Worm (Caenorhabditis elegans): ENCODE data around the gene alh-12.
A peak's percentile ranks its signal among the peaks of the same experiment; 100 is the strongest.

The alh-12 gene

ce11 chrIII:7490061-7490460 lies 36.2 kb downstream of the alh-12 start:
- TF ChIP-seq mep-1 (tag; optimal IDR thresholded peaks at IDR 0.05) (no peak), unc-62 (GFP tag; optimal IDR thresholded peaks at IDR 0.05 in 1 of 2) (no peak), unc-62 (tag; optimal IDR thresholded peaks at IDR 0.05) (no peak), lin-15B (tag; optimal IDR thresholded peaks at IDR 0.05) (no peak), fos-1 (tag; optimal IDR thresholded peaks at IDR 0.05) (no peak), egl-43 (GFP tag; IDR thresholded peaks at IDR 0.05) (no peak), nhr-10 (tag; optimal IDR thresholded peaks at IDR 0.05) (no peak), ztf-11 (tag; optimal IDR thresholded peaks at IDR 0.05) (no peak), lin-38 (GFP tag; IDR thresholded peaks at IDR 0.05) (no peak), vab-7 (GFP tag; IDR thresholded peaks at IDR 0.05) (no peak), zag-1 (tag; optimal IDR thresholded peaks at IDR 0.05) (no peak), daf-16 (GFP tag; optimal IDR thresholded peaks at IDR 0.05) (no peak), daf-16 (tag; optimal IDR thresholded peaks at IDR 0.05) (no peak), skn-1 (tag; optimal IDR thresholded peaks at IDR 0.05) (no peak), nhr-41 (GFP tag; IDR thresholded peaks at IDR 0.05) (no peak), zfp-3 (GFP tag; conservative IDR thresholded peaks at IDR 0.05) (no peak), saeg-2 (GFP tag; IDR thresholded peaks at IDR 0.05) (no peak), dmd-9 (GFP tag; IDR thresholded peaks at IDR 0.05) (no peak), spr-3 (GFP tag; optimal IDR thresholded peaks at IDR 0.05) (no peak), ceh-62 (tag; optimal IDR thresholded peaks at IDR 0.05) (no peak)

- TF ChIP-seq rbr-2 (tag; optimal IDR thresholded peaks at IDR 0.05) = no peak
- TF ChIP-seq spr-1 (tag; optimal IDR thresholded peaks at IDR 0.05) = no peak
- no peak for TF ChIP-seq mes-2 (tag; optimal IDR thresholded peaks at IDR 0.05; ENCODE audit: poor library complexity, severe bottlenecking)
- TF ChIP-seq hmg-1.1 (GFP tag; IDR thresholded peaks at IDR 0.05) = no peak
- TF ChIP-seq daf-19 (GFP tag; conservative IDR thresholded peaks at IDR 0.05) = no peak
- peak; percentile 35 for TF ChIP-seq mxl-3 (GFP tag; optimal IDR thresholded peaks at IDR 0.05)
- no peak for TF ChIP-seq lim-7 (GFP tag; IDR thresholded peaks at IDR 0.05)
- TF ChIP-seq lir-3 (tag; optimal IDR thresholded peaks at IDR 0.05) = no peak
- no peak for TF ChIP-seq ceh-44 (GFP tag; IDR thresholded peaks at IDR 0.05)
- no peak for TF ChIP-seq vab-7 (GFP tag; IDR thresholded peaks at IDR 0.05)
- TF ChIP-seq sdz-12 (GFP tag; optimal IDR thresholded peaks at IDR 0.05) = no peak
- peak; percentile 22 for TF ChIP-seq hlh-11 (tag; optimal IDR thresholded peaks at IDR 0.05)
- TF ChIP-seq nhr-28 (tag; optimal IDR thresholded peaks at IDR 0.05) = peak; percentile 0
- no peak for TF ChIP-seq mxl-2 (GFP tag; conservative IDR thresholded peaks at IDR 0.05)
- TF ChIP-seq mdt-29 (GFP tag; IDR thresholded peaks at IDR 0.05) = no peak
- TF ChIP-seq unc-39 (tag; optimal IDR thresholded peaks at IDR 0.05) = no peak
- no peak for TF ChIP-seq mdl-1 (tag; optimal IDR thresholded peaks at IDR 0.05)
- no peak for TF ChIP-seq nhr-6 (tag; optimal IDR thresholded peaks at IDR 0.05)
- no peak for TF ChIP-seq dmd-6 (GFP tag; IDR thresholded peaks at IDR 0.05)
- TF ChIP-seq nhr-48 (tag; optimal IDR thresholded peaks at IDR 0.05) = no peak
- no peak for TF ChIP-seq gei-8 (GFP tag; optimal IDR thresholded peaks at IDR 0.05)
- TF ChIP-seq lin-29 (GFP tag; IDR thresholded peaks at IDR 0.05) = no peak
- no peak for TF ChIP-seq jun-1 (tag; optimal IDR thresholded peaks at IDR 0.05)
- peak in 1 of 2 experiments; percentile 67 for TF ChIP-seq unc-62 (GFP tag; optimal IDR thresholded peaks at IDR 0.05 in 1 of 2)
- TF ChIP-seq unc-62 (tag; optimal IDR thresholded peaks at IDR 0.05) = no peak
- no peak for TF ChIP-seq dpl-1 (GFP tag; optimal IDR thresholded peaks at IDR 0.05)
- TF ChIP-seq arid-1 (GFP tag; conservative IDR thresholded peaks at IDR 0.05) = no peak
- TF ChIP-seq hif-1 (tag; optimal IDR thresholded peaks at IDR 0.05) = peak in 1 of 2 experiments; percentile 22
These were observed 38.1 kb downstream of the alh-12 start for ce11 chrIII:7491931-7492330.

Data from whole organism, L4 larva.